Fruit fly (Drosophila melanogaster): Measurements from ENCODE around the gene ND-15.

ND-15 gene

DNA sequence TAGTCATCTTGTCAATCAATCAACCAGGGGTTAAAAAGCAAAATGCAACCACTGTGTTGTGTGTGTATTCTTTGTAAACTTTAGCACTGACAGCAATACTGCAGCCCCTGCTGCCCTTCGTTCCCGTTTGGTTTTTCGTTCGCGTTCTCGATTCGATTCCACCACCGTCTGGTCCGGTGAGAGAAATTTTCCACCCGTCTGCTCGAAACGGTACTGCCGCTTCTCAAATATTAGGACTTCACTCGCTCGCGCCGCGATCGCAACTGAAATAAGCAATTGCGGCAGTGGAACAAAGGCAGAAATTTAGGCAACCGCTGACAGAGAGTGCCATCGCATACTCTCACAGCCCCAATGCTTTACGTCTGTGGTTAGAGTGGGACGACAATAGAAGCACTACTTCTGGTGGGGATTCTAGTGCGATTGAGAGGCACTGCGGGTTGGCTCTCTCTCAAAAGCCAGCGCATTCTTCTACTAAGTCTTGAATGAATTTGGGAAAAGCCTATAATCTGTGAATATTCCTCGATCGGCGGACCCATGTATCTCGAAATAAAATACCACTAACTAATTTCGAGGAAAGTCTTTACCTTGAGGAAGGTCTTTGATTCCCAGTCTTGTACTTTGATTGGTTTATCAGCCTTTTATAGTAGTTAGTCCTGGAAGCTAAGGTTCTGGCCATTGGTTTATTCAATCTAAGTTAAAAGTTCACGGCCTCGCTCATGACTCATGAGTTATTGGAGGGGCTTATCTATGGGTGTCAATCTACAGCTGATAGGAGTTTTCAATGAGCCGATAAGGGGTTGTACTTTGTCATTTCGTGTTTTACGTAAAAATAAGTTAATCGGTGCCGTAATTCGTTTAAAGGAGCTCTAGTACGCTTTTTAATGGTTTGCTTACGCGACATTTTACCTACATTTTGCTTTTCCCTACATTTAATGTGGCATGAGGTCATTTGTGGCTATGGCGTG is 14.7 kb downstream of the ND-15 start (continued):
- TF ChIP-seq TFAM (GFP tag; optimal IDR thresholded peaks at IDR 0.05) (no peak), CG17802 (tag; optimal IDR thresholded peaks at IDR 0.05) (no peak), CG12071 (GFP tag; optimal IDR thresholded peaks at IDR 0.05) (peak; percentile 60)

dm6 chr2L:130691-131090 is 16.2 kb downstream of the ND-15 start, which contains the start of gene CG3164:
CG3164 (minus strand) TSS chr2L:130791.
- TF ChIP-seq lola (GFP tag; optimal IDR thresholded peaks at IDR 0.05) (peak in 1 of 3 experiments; percentile 22), CG13894 (tag; optimal IDR thresholded peaks at IDR 0.05) (peak; percentile 76), usp (GFP tag; optimal IDR thresholded peaks at IDR 0.05) (no peak)

DNA sequence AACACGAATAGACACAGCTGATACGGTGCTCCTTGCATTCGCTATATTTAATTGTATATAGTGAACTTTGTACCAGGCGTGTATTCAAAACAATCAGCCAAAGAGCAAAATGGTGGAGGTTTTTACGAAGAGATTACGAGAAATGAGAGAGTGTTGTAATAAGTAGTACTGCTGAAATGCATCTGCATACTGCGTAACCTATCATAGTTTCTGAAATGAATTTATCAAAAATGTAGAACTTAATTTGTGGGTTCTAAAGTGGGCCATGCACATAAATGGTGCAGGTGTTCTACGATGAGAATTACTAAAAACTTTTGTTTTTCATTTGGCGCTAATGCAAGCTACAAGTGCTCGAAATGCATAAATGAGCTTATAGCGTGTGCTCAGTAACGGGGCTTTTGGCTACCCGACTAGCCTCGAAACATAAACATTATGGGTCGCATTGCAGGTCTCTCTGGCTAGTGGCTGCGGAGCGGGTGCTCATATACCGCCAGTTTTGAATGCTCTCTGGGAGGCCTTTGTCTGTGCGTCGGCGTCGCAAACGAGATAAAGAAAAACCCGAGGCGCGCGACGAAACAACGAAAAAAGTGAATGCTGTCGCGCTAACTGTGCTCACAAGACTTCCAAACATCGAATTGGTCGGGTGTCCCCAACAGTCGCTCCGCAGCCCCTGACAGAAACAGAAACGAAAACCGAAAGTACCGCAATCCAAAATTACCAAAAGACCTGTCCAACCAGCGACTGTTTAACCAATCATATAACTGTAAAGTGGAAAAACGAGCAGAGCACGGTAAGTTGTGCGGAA is 17.1 kb downstream of the ND-15 start, which contains the start of gene Gs1:
TSS of gene Gs1 (plus strand) at position 612 of the 805 bp plus-strand sequence.
- TF ChIP-seq scrt (GFP tag; optimal IDR thresholded peaks at IDR 0.05) (peak; percentile 41), Dbx (GFP tag; IDR thresholded peaks at IDR 0.05) (peak; percentile 16; the same call in 1 of the 3 replicates), Hey (tag; optimal IDR thresholded peaks at IDR 0.05) (peak; percentile 46), gsb-n (tag; optimal IDR thresholded peaks at IDR 0.05) (peak; percentile 27), GATAe (GFP tag; conservative IDR thresholded peaks at IDR 0.05) (no peak; the same call in 1 of the 2 replicates), emc (GFP tag; optimal IDR thresholded peaks at IDR 0.05) (no peak), CG6654 (GFP tag; optimal IDR thresholded peaks at IDR 0.05) (no peak), Atf6 (GFP tag; IDR thresholded peaks at IDR 0.05) (peak; percentile 64; the same call in 1 of the 2 replicates), NfI (GFP tag; optimal IDR thresholded peaks at IDR 0.05) (peak; percentile 37), stc (GFP tag; IDR thresholded peaks at IDR 0.05) (0 out of 2 replicates have a peak, but pooled peaks have one; percentile 18), CG17568 (GFP tag; optimal IDR thresholded peaks at IDR 0.05) (peak; percentile 46), pita (GFP tag; optimal IDR thresholded peaks at IDR 0.05) (no peak), hbn (GFP tag; IDR thresholded peaks at IDR 0.05; ENCODE audit: partially characterized antibody) (peak; percentile 28), MBD-R2 (GFP tag; IDR thresholded peaks at IDR 0.05) (peak; percentile 18; the same call in 1 of the 2 replicates), wek (GFP tag; optimal IDR thresholded peaks at IDR 0.05) (no peak), CG10366 (GFP tag; IDR thresholded peaks at IDR 0.05) (no peak), Dll (GFP tag; IDR thresholded peaks at IDR 0.05; ENCODE audit: partially characterized antibody) (peak; percentile 45; the same call in 1 of the 4 replicates), zen2 (GFP tag; IDR thresholded peaks at IDR 0.05; ENCODE audit: partially characterized antibody) (peak; percentile 68; the same call in 2 of the 3 replicates), Nf-YC (tag; optimal IDR thresholded peaks at IDR 0.05) (peak; percentile 85), CG10543 (GFP tag; optimal IDR thresholded peaks at IDR 0.05) (peak; percentile 89), CG2678 (tag; optimal IDR thresholded peaks at IDR 0.05) (peak; percentile 40), CG1603 (tag; optimal IDR thresholded peaks at IDR 0.05) (peak; percentile 0), MTF-1 (GFP tag; optimal IDR thresholded peaks at IDR 0.05; ENCODE audit: borderline replicate concordance) (peak; percentile 37), mirr (GFP tag; optimal IDR thresholded peaks at IDR 0.05) (peak; percentile 67), abd-A (tag; optimal IDR thresholded peaks at IDR 0.05) (peak; percentile 79), unpg (GFP tag; optimal IDR thresholded peaks at IDR 0.05) (peak; percentile 47), CG7987 (GFP tag; optimal IDR thresholded peaks at IDR 0.05) (peak; percentile 29), CG4424 (GFP tag; optimal IDR thresholded peaks at IDR 0.05) (peak; percentile 11), CG5180 (GFP tag; optimal IDR thresholded peaks at IDR 0.05) (peak; percentile 10), lmd (GFP tag; IDR thresholded peaks at IDR 0.05) (no peak), vfl (GFP tag; optimal IDR thresholded peaks at IDR 0.05) (no peak), HHEX (GFP tag; optimal IDR thresholded peaks at IDR 0.05) (peak; percentile 34), amos (GFP tag; IDR thresholded peaks at IDR 0.05; ENCODE audit: partially characterized antibody) (peak; percentile 10; the same call in 1 of the 2 replicates), sens (GFP tag) (peak; percentile 59), Ets65A (GFP tag) (no peak)
